Worm (Caenorhabditis elegans): ENCODE measurements around the gene mab-7.

Gene mab-7

ce11 chrX:863478-863877 is 34.4 kb downstream of the mab-7 start, which contains the start of gene cdo-1:
cdo-1 (minus strand) TSS chrX:863578.
- TF ChIP-seq unc-120 (tag; optimal IDR thresholded peaks at IDR 0.05; ENCODE audit: poor library complexity, severe bottlenecking) (no peak), lsy-2 (tag; optimal IDR thresholded peaks at IDR 0.05) (no peak), nhr-12 (tag; optimal IDR thresholded peaks at IDR 0.05) (no peak), unc-39 (tag; optimal IDR thresholded peaks at IDR 0.05) (no peak), tbx-8 (GFP tag; optimal IDR thresholded peaks at IDR 0.05) (no peak), zip-8 (tag; optimal IDR thresholded peaks at IDR 0.05) (no peak), elt-1 (tag; optimal IDR thresholded peaks at IDR 0.05; ENCODE audit: borderline replicate concordance, insufficient read depth) (no peak), elt-3 (tag; optimal IDR thresholded peaks at IDR 0.05) (no peak), ham-2 (GFP tag; optimal IDR thresholded peaks at IDR 0.05) (no peak)

- TF ChIP-seq unc-62 (GFP tag; optimal IDR thresholded peaks at IDR 0.05) (no peak), drap-1 (GFP tag; optimal IDR thresholded peaks at IDR 0.05) (no peak), nhr-12 (tag; optimal IDR thresholded peaks at IDR 0.05) (no peak), mls-2 (tag; optimal IDR thresholded peaks at IDR 0.05) (no peak), sem-2 (GFP tag; optimal IDR thresholded peaks at IDR 0.05) (no peak), zip-8 (tag; optimal IDR thresholded peaks at IDR 0.05) (no peak), cnd-1 (tag; optimal IDR thresholded peaks at IDR 0.05) (no peak), mab-5 (tag; optimal IDR thresholded peaks at IDR 0.05) (no peak), ceh-83 (GFP tag; optimal IDR thresholded peaks at IDR 0.05) (no peak), nhr-76 (tag; optimal IDR thresholded peaks at IDR 0.05) (no peak), flh-1 (GFP tag; optimal IDR thresholded peaks at IDR 0.05) (no peak), blmp-1 (tag; optimal IDR thresholded peaks at IDR 0.05) (no peak), ces-1 (GFP tag; optimal IDR thresholded peaks at IDR 0.05) (no peak), nhr-2 (tag; optimal IDR thresholded peaks at IDR 0.05) (no peak), ztf-11 (tag; optimal IDR thresholded peaks at IDR 0.05) (no peak)
Observed at ce11 chrX:861378-861777, 36.5 kb downstream of the mab-7 start.

- TF ChIP-seq lin-32 (GFP tag; optimal IDR thresholded peaks at IDR 0.05): no peak
- TF ChIP-seq ces-1 (GFP tag; optimal IDR thresholded peaks at IDR 0.05): peak; percentile 90
Observed at ce11 chrX:859401-859800, 38.4 kb downstream of the mab-7 start, which contains the start of gene F56F10.2. F56F10.2 (plus strand) TSS chrX:859615.

- TF ChIP-seq nhr-237 (tag; optimal IDR thresholded peaks at IDR 0.05) (no peak), bed-3 (GFP tag; optimal IDR thresholded peaks at IDR 0.05) (no peak), pha-4 (tag; optimal IDR thresholded peaks at IDR 0.05) (peak; percentile 27)
Observed at ce11 chrX:857658-858057, 40.2 kb downstream of the mab-7 start.

ce11 chrX:853604-854003 is 44.2 kb downstream of the mab-7 start:
- TF ChIP-seq mls-2 (tag; optimal IDR thresholded peaks at IDR 0.05): no peak
- TF ChIP-seq bed-3 (GFP tag; optimal IDR thresholded peaks at IDR 0.05): no peak
- TF ChIP-seq cnd-1 (tag; optimal IDR thresholded peaks at IDR 0.05): no peak
- no peak for TF ChIP-seq nhr-76 (tag; optimal IDR thresholded peaks at IDR 0.05)
- TF ChIP-seq pha-4 (tag; optimal IDR thresholded peaks at IDR 0.05): no peak
- TF ChIP-seq unc-39 (tag; optimal IDR thresholded peaks at IDR 0.05): no peak
- no peak for TF ChIP-seq hlh-1 (tag; optimal IDR thresholded peaks at IDR 0.05)
- TF ChIP-seq unc-62 (GFP tag; optimal IDR thresholded peaks at IDR 0.05): no peak
- no peak for TF ChIP-seq elt-1 (tag; optimal IDR thresholded peaks at IDR 0.05; ENCODE audit: borderline replicate concordance, insufficient read depth)
- TF ChIP-seq blmp-1 (tag; optimal IDR thresholded peaks at IDR 0.05): no peak
- no peak for TF ChIP-seq ceh-43 (GFP tag; optimal IDR thresholded peaks at IDR 0.05)
- no peak for TF ChIP-seq ces-1 (GFP tag; optimal IDR thresholded peaks at IDR 0.05)

- TF ChIP-seq ztf-11 (tag; optimal IDR thresholded peaks at IDR 0.05): peak; percentile 46
- no peak for TF ChIP-seq flh-1 (GFP tag; optimal IDR thresholded peaks at IDR 0.05)
- TF ChIP-seq cnd-1 (tag; optimal IDR thresholded peaks at IDR 0.05): peak; percentile 36
- no peak for TF ChIP-seq nhr-237 (tag; optimal IDR thresholded peaks at IDR 0.05)
- peak; percentile 87 for TF ChIP-seq mls-2 (tag; optimal IDR thresholded peaks at IDR 0.05)
- TF ChIP-seq ceh-43 (GFP tag; optimal IDR thresholded peaks at IDR 0.05): peak; percentile 92
- no peak for TF ChIP-seq snpc-4 (tag; optimal IDR thresholded peaks at IDR 0.05)
- peak; percentile 86 for TF ChIP-seq sptf-1 (tag; optimal IDR thresholded peaks at IDR 0.05)
- TF ChIP-seq blmp-1 (tag; optimal IDR thresholded peaks at IDR 0.05): no peak
- TF ChIP-seq unc-62 (GFP tag; optimal IDR thresholded peaks at IDR 0.05): no peak
- no peak for TF ChIP-seq ceh-39 (tag; optimal IDR thresholded peaks at IDR 0.05)
- peak; percentile 75 for TF ChIP-seq ham-2 (GFP tag; optimal IDR thresholded peaks at IDR 0.05)
- no peak for TF ChIP-seq nhr-12 (tag; optimal IDR thresholded peaks at IDR 0.05)
Observed at ce11 chrX:852739-853268, 45.0 kb downstream of the mab-7 start.

Data from whole organism, mixed stage, embryonic.